Worm (Caenorhabditis elegans) whole organism, late embryonic: Measurements from ENCODE around the gene srx-56.

Experiments
- C38D4.7 ChIP-seq: fragments of 200-800 bp; sonication (Bioruptor generic); optimal IDR thresholded peaks from 2 replicates; lab custom pipeline; 2018; ENCODE audit warnings: mild to moderate bottlenecking, missing genetic modification characterization, moderate library complexity, missing compliant biosample characterization
- F13H6.1 ChIP-seq: sonication (generic microtip); optimal IDR thresholded peaks from 2 replicates; lab custom pipeline; 2016; ENCODE audit warnings: missing genetic modification characterization, missing compliant biosample characterization
- K02D7.2 ChIP-seq: sonication (generic microtip); optimal IDR thresholded peaks from 2 replicates; lab custom pipeline; 2017; ENCODE audit warnings: mild to moderate bottlenecking, missing genetic modification characterization, missing compliant biosample characterization
- T23F11.4 ChIP-seq: fragments of 200-800 bp; sonication (Bioruptor generic); optimal IDR thresholded peaks from 2 replicates; lab custom pipeline; 2018; ENCODE audit warnings: mild to moderate bottlenecking, missing genetic modification characterization, missing compliant biosample characterization
- ceh-14 ChIP-seq: sonication (generic microtip); optimal IDR thresholded peaks from 2 replicates; lab custom pipeline; 2016; ENCODE audit warnings: missing genotype, missing genetic modification characterization, missing compliant biosample characterization
- ceh-18 ChIP-seq: sonication (generic microtip); optimal IDR thresholded peaks from 2 replicates; lab custom pipeline; 2016; ENCODE audit warnings: missing genetic modification characterization, missing compliant biosample characterization
- ceh-2 ChIP-seq: sonication (generic microtip); optimal IDR thresholded peaks from 2 replicates; lab custom pipeline; 2016; ENCODE audit warnings: missing genotype, missing genetic modification characterization, missing compliant biosample characterization
- ceh-30 ChIP-seq: fragments of 150-350 bp; optimal IDR thresholded peaks from 2 replicates; lab custom pipeline; 2014; ENCODE audit warnings: missing biosample characterization, missing genetic modification characterization
- ceh-31 ChIP-seq: sonication (generic microtip); optimal IDR thresholded peaks from 2 replicates; lab custom pipeline; 2016; ENCODE audit warnings: missing genetic modification characterization, missing compliant biosample characterization
- ceh-45 ChIP-seq: fragments of 200-800 bp; sonication (Bioruptor generic); IDR thresholded peaks from 2 replicates; pipeline ENCODE4 v1.3.6; 2022; ENCODE audit warnings: missing genetic modification reagents, missing genetic modification characterization, missing compliant biosample characterization
- ceh-48 ChIP-seq: sonication (generic microtip); optimal IDR thresholded peaks from 2 replicates; lab custom pipeline; 2016; ENCODE audit warnings: missing genetic modification characterization, inconsistent platforms, missing compliant biosample characterization
- ceh-9 ChIP-seq: sonication (generic microtip); optimal IDR thresholded peaks from 2 replicates; lab custom pipeline; 2016; ENCODE audit warnings: mild to moderate bottlenecking, missing genetic modification characterization, inconsistent platforms, missing compliant biosample characterization
- elt-4 ChIP-seq: sonication (generic microtip); optimal IDR thresholded peaks from 2 replicates; lab custom pipeline; 2016; ENCODE audit warnings: missing genetic modification characterization, missing compliant biosample characterization
- ets-4 ChIP-seq: sonication (generic microtip); optimal IDR thresholded peaks from 2 replicates; lab custom pipeline; 2016; ENCODE audit warnings: missing genetic modification characterization, missing compliant biosample characterization
- eyg-1 ChIP-seq: sonication (generic microtip); optimal IDR thresholded peaks from 2 replicates; lab custom pipeline; 2016; ENCODE audit warnings: missing genotype, missing genetic modification characterization, missing compliant biosample characterization
- fax-1 ChIP-seq: sonication (generic microtip); optimal IDR thresholded peaks from 2 replicates; lab custom pipeline; 2016; ENCODE audit warnings: missing genotype, missing genetic modification characterization, missing compliant biosample characterization
- fkh-10 ChIP-seq: fragments of 150-350 bp; optimal IDR thresholded peaks from 2 replicates; lab custom pipeline; 2014; ENCODE audit warnings: missing biosample characterization, missing genetic modification reagents, missing genetic modification characterization
- hlh-13 ChIP-seq: fragments of 200-800 bp; sonication (Bioruptor generic); optimal IDR thresholded peaks from 2 replicates; lab custom pipeline; 2018; ENCODE audit warnings: mild to moderate bottlenecking, missing genetic modification characterization, missing compliant biosample characterization
- nfya-1 ChIP-seq: sonication (generic microtip); optimal IDR thresholded peaks from 2 replicates; lab custom pipeline; 2017; ENCODE audit warnings: missing genetic modification characterization, mild to moderate bottlenecking, missing compliant biosample characterization, antibody characterized with exemption, moderate library complexity
- nhr-11 ChIP-seq: fragments of 150-350 bp; optimal IDR thresholded peaks from 2 replicates; lab custom pipeline; 2014; ENCODE audit warnings: missing biosample characterization, missing genetic modification characterization
- npax-4 ChIP-seq: sonication (generic microtip); optimal IDR thresholded peaks from 2 replicates; lab custom pipeline; 2016; ENCODE audit warnings: missing genetic modification characterization, missing compliant biosample characterization
- pag-3 ChIP-seq: sonication (generic microtip); optimal IDR thresholded peaks from 2 replicates; lab custom pipeline; 2016; ENCODE audit warnings: missing compliant biosample characterization, missing genetic modification characterization, borderline replicate concordance
- pros-1 ChIP-seq: fragments of 150-350 bp; optimal IDR thresholded peaks from 2 replicates; lab custom pipeline; 2014; ENCODE audit warnings: missing biosample characterization, missing genetic modification reagents, missing genetic modification characterization
- rnt-1 ChIP-seq: sonication (generic microtip); optimal IDR thresholded peaks from 2 replicates; lab custom pipeline; 2016; ENCODE audit warnings: missing genetic modification characterization, missing compliant biosample characterization
- sdc-2 ChIP-seq: sonication (generic microtip); optimal IDR thresholded peaks from 2 replicates; lab custom pipeline; 2016; ENCODE audit warnings: missing genotype, missing genetic modification characterization, missing compliant biosample characterization
- sox-4 ChIP-seq: sonication (generic microtip); optimal IDR thresholded peaks from 2 replicates; lab custom pipeline; 2017; ENCODE audit warnings: mild to moderate bottlenecking, missing genetic modification characterization, inconsistent platforms, missing compliant biosample characterization
- syd-9 ChIP-seq: sonication (generic microtip); optimal IDR thresholded peaks from 2 replicates; lab custom pipeline; 2016; ENCODE audit warnings: mild to moderate bottlenecking, missing genetic modification characterization, moderate library complexity, missing compliant biosample characterization
- tbx-2 ChIP-seq: sonication (generic microtip); optimal IDR thresholded peaks from 2 replicates; lab custom pipeline; 2016; ENCODE audit warnings: missing genetic modification characterization, missing compliant biosample characterization
- tbx-7 ChIP-seq: sonication (generic microtip); optimal IDR thresholded peaks from 2 replicates; lab custom pipeline; 2016; ENCODE audit warnings: missing genotype, missing genetic modification characterization, missing compliant biosample characterization
- unc-3 ChIP-seq, 2 experiments: fragments of 200-800 bp in 1 of 2; sonication (Bioruptor generic) in 1 of 2; sonication (generic microtip) in 1 of 2; conservative IDR thresholded peaks in 1 of 2; optimal IDR thresholded peaks in 1 of 2; 2 replicates each; pipeline versions ENCODE4 v1.3.6 to Lab custom; 2016 to 2022; ENCODE audit warnings: missing compliant biosample characterization in 2 of 2, missing genetic modification characterization in 2 of 2, missing genetic modification reagents in 1 of 2
- unc-42 ChIP-seq: sonication (generic microtip); optimal IDR thresholded peaks from 2 replicates; lab custom pipeline; 2016; ENCODE audit warnings: missing genotype, missing genetic modification characterization, missing compliant biosample characterization
- unc-55 ChIP-seq: sonication (generic microtip); optimal IDR thresholded peaks from 2 replicates; lab custom pipeline; 2017; ENCODE audit warnings: missing biosample characterization, missing genetic modification reagents, missing genetic modification characterization
- zip-5 ChIP-seq: sonication (generic microtip); optimal IDR thresholded peaks from 2 replicates; lab custom pipeline; 2016; ENCODE audit warnings: missing genetic modification characterization, missing compliant biosample characterization

srx-56 gene

ce11 chrV:7374090-7374489 lies at the start of gene srx-56:
srx-56 (plus strand) TSS chrV:7374390.
- TF ChIP-seq ceh-2 (tag; lab: Kevin White, UChicago) (no peak), ets-4 (tag; lab: Kevin White, UChicago) (no peak), sox-4 (tag; lab: Kevin White, UChicago) (no peak), K02D7.2 (tag; lab: Kevin White, UChicago) (no peak), ceh-30 (tag; lab: Kevin White, UChicago) (no peak), tbx-7 (tag; lab: Kevin White, UChicago) (no peak), sdc-2 (no peak), ceh-31 (no peak), T23F11.4 (GFP tag; lab: Kevin White, UChicago) (no peak), elt-4 (no peak), tbx-2 (tag; lab: Kevin White, UChicago) (no peak), nhr-11 (tag; lab: Kevin White, UChicago) (no peak)

- TF ChIP-seq ceh-45 (no peak), hlh-13 (no peak), ceh-18 (tag; lab: Kevin White, UChicago) (no peak), sdc-2 (no peak), syd-9 (tag; lab: Kevin White, UChicago) (no peak), zip-5 (no peak), fax-1 (tag; lab: Kevin White, UChicago) (no peak), F13H6.1 (no peak), pag-3 (tag; lab: Kevin White, UChicago) (no peak)
These were observed 48.9 kb upstream of the srx-56 start, which contains the start of gene srx-92 for ce11 chrV:7325285-7325684. srx-92 (minus strand) TSS chrV:7325385.

- TF ChIP-seq ceh-9 (tag; lab: Kevin White, UChicago): no peak
- no peak for TF ChIP-seq unc-42 (tag; lab: Kevin White, UChicago)
- TF ChIP-seq, all 69 proteins: peak for 0
These were observed 47.3 kb upstream of the srx-56 start, which contains the start of gene F10G2.4 for ce11 chrV:7326928-7327327. F10G2.4 (plus strand) TSS chrV:7327228.

ce11 chrV:7328092-7328491 lies 46.1 kb upstream of the srx-56 start, which contains the start of gene clec-7:
clec-7 (plus strand) TSS chrV:7328392.
- TF ChIP-seq pros-1 (no peak), ceh-14 (tag; lab: Kevin White, UChicago) (no peak), C38D4.7 (GFP tag; lab: Kevin White, UChicago) (no peak), syd-9 (tag; lab: Kevin White, UChicago) (no peak), unc-55 (GFP tag; lab: Kevin White, UChicago) (no peak), ceh-45 (no peak), K02D7.2 (tag; lab: Kevin White, UChicago) (no peak), F13H6.1 (no peak), unc-3 (GFP tag; conservative IDR thresholded peaks at IDR 0.05; lab: Robert Waterston, UW) (no peak), unc-3 (tag; optimal IDR thresholded peaks at IDR 0.05; lab: Kevin White, UChicago) (no peak), ceh-48 (tag; lab: Kevin White, UChicago) (no peak), npax-4 (tag; lab: Kevin White, UChicago) (no peak), fkh-10 (no peak), rnt-1 (tag; lab: Kevin White, UChicago) (no peak), eyg-1 (no peak)

ce11 chrV:7330868-7331267 lies 43.3 kb upstream of the srx-56 start, which contains the start of gene F10G2.2:
F10G2.2 (plus strand) TSS chrV:7331168.
- TF ChIP-seq ceh-31 (no peak), nfya-1 (tag; lab: Kevin White, UChicago) (no peak), pag-3 (tag; lab: Kevin White, UChicago) (no peak), C38D4.7 (GFP tag; lab: Kevin White, UChicago) (no peak)
